Worm (Caenorhabditis elegans) whole organism, L3 larva: Measurements from ENCODE around the gene Y37H2A.12.

ENCODE experiments used
- ceh-82 ChIP-seq: fragments of 150-350 bp; optimal IDR thresholded peaks from 2 replicates; lab custom pipeline; 2014; ENCODE audit warnings: missing biosample characterization, missing genetic modification characterization
- nhr-11 ChIP-seq: fragments of 150-350 bp; optimal IDR thresholded peaks from 2 replicates; lab custom pipeline; 2014; ENCODE audit warnings: missing biosample characterization, missing genetic modification characterization
- nhr-12 ChIP-seq: fragments of 150-350 bp; optimal IDR thresholded peaks from 2 replicates; lab custom pipeline; 2014; ENCODE audit warnings: missing biosample characterization, missing genetic modification characterization
- nhr-28 ChIP-seq: fragments of 150-350 bp; optimal IDR thresholded peaks from 2 replicates; lab custom pipeline; 2014; ENCODE audit warnings: missing biosample characterization, missing genetic modification characterization

ce11 chrV:18138695-18139094 is 7.8 kb upstream of the Y37H2A.12 start, which contains the start of gene Y37H2A.10:
- TF ChIP-seq nhr-28 (tag; lab: Kevin White, UChicago): no peak
- no peak for TF ChIP-seq ceh-82
- TF ChIP-seq nhr-12 (tag; lab: Kevin White, UChicago): no peak
- TF ChIP-seq nhr-11 (tag; lab: Kevin White, UChicago): no peak
